Fruit fly (Drosophila melanogaster) whole organism, embryonic: ENCODE data around the gene Taf2.

ENCODE experiments used
- ATbp ChIP-seq: fragments of 200-800 bp; sonication (Bioruptor generic); optimal IDR thresholded peaks from 2 replicates; lab custom pipeline; 2017; ENCODE audit warnings: missing biosample characterization, mild to moderate bottlenecking, missing genetic modification characterization, missing genetic modification reagents
- Ada2b ChIP-seq: fragments of 200-800 bp; sonication (Bioruptor generic); IDR thresholded peaks from 2 replicates; pipeline ENCODE4 v1.3.6; 2022; ENCODE audit warnings: missing biosample characterization, missing genetic modification characterization
- CG10543 ChIP-seq: fragments of 200-800 bp; sonication (Bioruptor generic); optimal IDR thresholded peaks from 3 replicates; lab custom pipeline; 2017; ENCODE audit warnings: missing biosample characterization, mild to moderate bottlenecking, missing genetic modification characterization, moderate library complexity
- CG11398 ChIP-seq: fragments of 200-800 bp; sonication (Bioruptor generic); optimal IDR thresholded peaks from 2 replicates; lab custom pipeline; 2016; ENCODE audit warnings: missing biosample characterization, missing genetic modification characterization
- CG13624 ChIP-seq: fragments of 200-800 bp; sonication (Bioruptor generic); optimal IDR thresholded peaks from 2 replicates; lab custom pipeline; 2016; ENCODE audit warnings: missing biosample characterization, missing genetic modification characterization
- CG13894 ChIP-seq: fragments of 200-800 bp; sonication (Bioruptor generic); optimal IDR thresholded peaks from 3 replicates; lab custom pipeline; 2018; ENCODE audit warnings: missing biosample characterization, mild to moderate bottlenecking, missing genetic modification characterization, moderate library complexity
- CG14014 ChIP-seq: fragments of 200-800 bp; sonication (Bioruptor generic); IDR thresholded peaks from 2 replicates; pipeline ENCODE4 v1.3.6; 2022; ENCODE audit warnings: missing biosample characterization, missing genetic modification characterization
- CG14050 ChIP-seq: fragments of 200-800 bp; sonication (Bioruptor generic); IDR thresholded peaks from 3 replicates; pipeline ENCODE4 v1.3.6; 2022; ENCODE audit warnings: missing biosample characterization, missing genetic modification characterization
- CG14860 ChIP-seq: fragments of 200-800 bp; sonication (Bioruptor generic); IDR thresholded peaks from 3 replicates; pipeline ENCODE4 v1.3.6; 2022; ENCODE audit warnings: missing biosample characterization, missing genetic modification characterization; ENCODE audit not compliant: partially characterized antibody
- CG14965 ChIP-seq: fragments of 200-800 bp; sonication (Bioruptor generic); optimal IDR thresholded peaks from 2 replicates; lab custom pipeline; 2016; ENCODE audit warnings: missing biosample characterization, missing genetic modification characterization, borderline replicate concordance
- CG16779 ChIP-seq: fragments of 200-800 bp; sonication (Bioruptor generic); IDR thresholded peaks from 2 replicates; pipeline ENCODE4 v1.3.6; 2022; ENCODE audit warnings: missing biosample characterization, missing genetic modification characterization
- CG18599 ChIP-seq: fragments of 200-800 bp; sonication (Bioruptor generic); optimal IDR thresholded peaks from 3 replicates; lab custom pipeline; 2017; ENCODE audit warnings: missing biosample characterization, missing genetic modification characterization, mild to moderate bottlenecking, moderate library complexity, missing genetic modification reagents
- CG32532 ChIP-seq: fragments of 200-800 bp; sonication (Bioruptor generic); IDR thresholded peaks from 2 replicates; pipeline ENCODE4 v1.3.6; 2022; ENCODE audit warnings: missing biosample characterization, missing genetic modification characterization
- CG4707 ChIP-seq: fragments of 200-800 bp; sonication (Bioruptor generic); optimal IDR thresholded peaks from 2 replicates; lab custom pipeline; 2018; ENCODE audit warnings: missing biosample characterization, mild to moderate bottlenecking, missing genetic modification characterization, moderate library complexity
- CG5245 ChIP-seq: fragments of 200-800 bp; sonication (Bioruptor generic); optimal IDR thresholded peaks from 3 replicates; lab custom pipeline; 2016; ENCODE audit warnings: missing biosample characterization, missing genetic modification characterization
- CG7839 ChIP-seq: fragments of 200-800 bp; sonication (Bioruptor generic); optimal IDR thresholded peaks from 3 replicates; lab custom pipeline; 2018; ENCODE audit warnings: missing biosample characterization, mild to moderate bottlenecking, missing genetic modification characterization, moderate library complexity
- CG7928 ChIP-seq: fragments of 200-800 bp; sonication (Bioruptor generic); optimal IDR thresholded peaks from 2 replicates; lab custom pipeline; 2017; ENCODE audit warnings: missing biosample characterization, mild to moderate bottlenecking, missing genetic modification characterization
- Dip2 ChIP-seq: fragments of 200-800 bp; sonication (Bioruptor generic); IDR thresholded peaks from 2 replicates; pipeline ENCODE4 v1.3.6; 2022; ENCODE audit warnings: missing biosample characterization, missing genetic modification characterization
- Drgx ChIP-seq: fragments of 200-800 bp; sonication (Bioruptor generic); IDR thresholded peaks from 2 replicates; pipeline ENCODE4 v1.3.6; 2022; ENCODE audit warnings: missing biosample characterization, missing genetic modification characterization
- Ets97D ChIP-seq: fragments of 200-800 bp; sonication (Bioruptor generic); optimal IDR thresholded peaks from 3 replicates; lab custom pipeline; 2016; ENCODE audit warnings: missing biosample characterization, missing genetic modification characterization
- Lhr ChIP-seq: fragments of 200-800 bp; sonication (Bioruptor generic); optimal IDR thresholded peaks from 3 replicates; lab custom pipeline; 2017; ENCODE audit warnings: mild to moderate bottlenecking, missing biosample characterization, missing genetic modification reagents, missing genetic modification characterization
- Mad ChIP-seq: fragments of 200-800 bp; sonication (Bioruptor generic); optimal IDR thresholded peaks from 2 replicates; lab custom pipeline; 2016; ENCODE audit warnings: missing biosample characterization, missing genetic modification characterization
- Med ChIP-seq: fragments of 200-800 bp; sonication (Bioruptor generic); peaks from one replicate; lab custom pipeline; 2016; ENCODE audit warnings: missing biosample characterization, missing genetic modification characterization, mild to moderate bottlenecking, inconsistent platforms, moderate library complexity
- Rx ChIP-seq: fragments of 200-800 bp; sonication (Bioruptor generic); IDR thresholded peaks from 2 replicates; pipeline ENCODE4 v1.3.6; 2022; ENCODE audit warnings: missing biosample characterization, missing genetic modification characterization
- Scr ChIP-seq: fragments of 200-800 bp; sonication (Bioruptor generic); IDR thresholded peaks from 2 replicates; pipeline ENCODE4 v1.3.6; 2022; ENCODE audit warnings: missing biosample characterization, missing genetic modification characterization; ENCODE audit not compliant: partially characterized antibody
- Six4 ChIP-seq: fragments of 200-800 bp; sonication (Bioruptor generic); optimal IDR thresholded peaks from 2 replicates; lab custom pipeline; 2016; ENCODE audit warnings: missing biosample characterization, missing genetic modification characterization
- Sox102F ChIP-seq: fragments of 200-800 bp; sonication (Bioruptor generic); optimal IDR thresholded peaks from 2 replicates; lab custom pipeline; 2018; ENCODE audit warnings: missing biosample characterization, mild to moderate bottlenecking, missing genetic modification characterization, moderate library complexity
- Stat92E ChIP-seq, 3 experiments: fragments of >200 bp in 2 of 3; fragments of 200-800 bp in 1 of 3; sonication (Bioruptor generic) in 1 of 3; optimal IDR thresholded peaks; 2 replicates each; lab custom pipeline; 2017 to 2019; ENCODE audit warnings: missing biosample characterization in 3 of 3, missing genetic modification characterization in 3 of 3, mild to moderate bottlenecking in 1 of 3, moderate library complexity in 1 of 3
- Xbp1 ChIP-seq: fragments of 200-800 bp; sonication (Bioruptor generic); optimal IDR thresholded peaks from 3 replicates; lab custom pipeline; 2016; ENCODE audit warnings: missing biosample characterization, mild to moderate bottlenecking, missing genetic modification characterization
- aop ChIP-seq: fragments of 200-800 bp; sonication (Bioruptor generic); IDR thresholded peaks from 2 replicates; pipeline ENCODE4 v1.3.6; 2022; ENCODE audit warnings: missing biosample characterization, missing genetic modification characterization
- cato ChIP-seq: fragments of 200-800 bp; sonication (Bioruptor generic); optimal IDR thresholded peaks from 2 replicates; lab custom pipeline; 2016; ENCODE audit warnings: missing biosample characterization, missing genetic modification characterization, borderline replicate concordance
- chm ChIP-seq: fragments of 200-800 bp; sonication (Bioruptor generic); IDR thresholded peaks from 2 replicates; pipeline ENCODE4 v1.3.6; 2022; ENCODE audit warnings: missing biosample characterization, missing genetic modification characterization
- crol ChIP-seq: fragments of 200-800 bp; sonication (Bioruptor generic); IDR thresholded peaks from 2 replicates; pipeline ENCODE4 v1.3.6; 2022; ENCODE audit warnings: missing biosample characterization, missing genetic modification characterization
- crp ChIP-seq, 2 experiments: fragments of 200-800 bp; sonication (Bioruptor generic); optimal IDR thresholded peaks; 2 replicates in 1 of 2; 3 replicates in 1 of 2; lab custom pipeline; 2017; ENCODE audit warnings: missing biosample characterization in 2 of 2, missing genetic modification characterization in 2 of 2, mild to moderate bottlenecking in 1 of 2, moderate library complexity in 1 of 2
- dati ChIP-seq: fragments of 200-800 bp; sonication (Bioruptor generic); IDR thresholded peaks from 2 replicates; pipeline ENCODE4 v1.3.6; 2022; ENCODE audit warnings: missing biosample characterization, missing genetic modification characterization
- en ChIP-seq: fragments of 200-800 bp; sonication (Bioruptor generic); optimal IDR thresholded peaks from 2 replicates; lab custom pipeline; 2016; ENCODE audit warnings: missing biosample characterization, missing genetic modification characterization
- gem ChIP-seq: fragments of 200-800 bp; sonication (Bioruptor generic); optimal IDR thresholded peaks from 2 replicates; lab custom pipeline; 2019; ENCODE audit warnings: missing biosample characterization, mild to moderate bottlenecking, missing genetic modification characterization, moderate library complexity
- grn ChIP-seq: fragments of 200-800 bp; sonication (Bioruptor generic); optimal IDR thresholded peaks from 3 replicates; lab custom pipeline; 2017; ENCODE audit warnings: missing biosample characterization, missing genetic modification characterization
- h ChIP-seq: fragments of >200 bp; optimal IDR thresholded peaks from 2 replicates; lab custom pipeline; 2017
- ind ChIP-seq: fragments of 200-800 bp; sonication (Bioruptor generic); optimal IDR thresholded peaks from 3 replicates; lab custom pipeline; 2016; ENCODE audit warnings: missing biosample characterization, missing genetic modification characterization
- kni ChIP-seq: fragments of 200-800 bp; sonication (Bioruptor generic); optimal IDR thresholded peaks from 3 replicates; lab custom pipeline; 2017; ENCODE audit warnings: mild to moderate bottlenecking, missing biosample characterization, missing genetic modification reagents, missing genetic modification characterization
- lmd ChIP-seq: fragments of 200-800 bp; sonication (Bioruptor generic); IDR thresholded peaks from 2 replicates; pipeline ENCODE4 v1.3.6; 2022; ENCODE audit warnings: missing biosample characterization, missing genetic modification characterization
- mam ChIP-seq: fragments of 200-800 bp; sonication (Bioruptor generic); optimal IDR thresholded peaks from 3 replicates; lab custom pipeline; 2016; ENCODE audit warnings: missing biosample characterization, missing genetic modification characterization
- mirr ChIP-seq: fragments of 200-800 bp; sonication (Bioruptor generic); optimal IDR thresholded peaks from 3 replicates; lab custom pipeline; 2018; ENCODE audit warnings: missing biosample characterization, mild to moderate bottlenecking, missing genetic modification characterization
- org-1 ChIP-seq: fragments of 200-800 bp; sonication (Bioruptor generic); optimal IDR thresholded peaks from 2 replicates; lab custom pipeline; 2017; ENCODE audit warnings: missing biosample characterization, missing genetic modification characterization
- pum ChIP-seq: fragments of 200-800 bp; sonication (Bioruptor generic); optimal IDR thresholded peaks from 2 replicates; lab custom pipeline; 2016; ENCODE audit warnings: missing biosample characterization, missing genetic modification characterization
- rib ChIP-seq: fragments of 200-800 bp; sonication (Bioruptor generic); IDR thresholded peaks from 2 replicates; pipeline ENCODE4 v1.3.6; 2022; ENCODE audit warnings: missing biosample characterization, missing genetic modification characterization
- sima ChIP-seq: fragments of 200-800 bp; sonication (Bioruptor generic); optimal IDR thresholded peaks from 2 replicates; lab custom pipeline; 2016; ENCODE audit warnings: missing biosample characterization, missing genetic modification characterization
- tup ChIP-seq: fragments of 200-800 bp; sonication (Bioruptor generic); optimal IDR thresholded peaks from 2 replicates; lab custom pipeline; 2016; ENCODE audit warnings: missing biosample characterization, mild to moderate bottlenecking, missing genetic modification characterization, moderate library complexity
- vvl ChIP-seq: fragments of 200-800 bp; sonication (Bioruptor generic); IDR thresholded peaks from 2 replicates; pipeline ENCODE4 v1.3.6; 2022; ENCODE audit warnings: missing biosample characterization, missing genetic modification characterization
- zfh1 ChIP-seq: fragments of 200-800 bp; sonication (Bioruptor generic); IDR thresholded peaks from 3 replicates; pipeline ENCODE4 v1.3.6; 2022; ENCODE audit warnings: missing biosample characterization, missing genetic modification characterization

The Taf2 gene

dm6 chr3L:9847420-9847977, 41.0 kb downstream of the Taf2 start (continued):
- TF ChIP-seq zfh1 (no peak), Med (GFP tag; lab: Kevin White, UChicago) (peak; percentile 95), mam (peak; percentile 67), CG4707 (GFP tag; lab: Kevin White, UChicago) (no peak), Lhr (GFP tag; lab: Kevin White, UChicago) (no peak), h (lab: Kevin White, UChicago) (no peak), Rx (GFP tag; lab: Robert Waterston, UW) (no peak), kni (GFP tag; lab: Kevin White, UChicago) (no peak), CG32532 (GFP tag; lab: Robert Waterston, UW) (peak; percentile 71), Ada2b (GFP tag; lab: Robert Waterston, UW) (peak; percentile 53), gem (tag; lab: Kevin White, UChicago) (peak; percentile 65), mirr (peak; percentile 11), Mad (GFP tag; lab: Kevin White, UChicago) (no peak), CG14050 (GFP tag; lab: Robert Waterston, UW) (no peak), grn (GFP tag; lab: Kevin White, UChicago) (no peak), crol (no peak), CG14014 (GFP tag; lab: Robert Waterston, UW) (peak; percentile 77), CG16779 (0 out of 2 replicates have a peak, but pooled peaks have one; percentile 33), sima (no peak), Six4 (no peak), dati (GFP tag; lab: Robert Waterston, UW) (no peak), ind (GFP tag; lab: Kevin White, UChicago) (peak; percentile 58), Scr (no peak), rib (peak; percentile 81), en (no peak), CG5245 (GFP tag; lab: Kevin White, UChicago) (no peak), Xbp1 (peak; percentile 47), tup (GFP tag; lab: Kevin White, UChicago) (no peak), pum (peak; percentile 17), CG7839 (tag; lab: Kevin White, UChicago) (peak; percentile 57), CG7928 (GFP tag; lab: Kevin White, UChicago) (peak; percentile 39), Dip2 (GFP tag; lab: Robert Waterston, UW) (no peak), CG14860 (GFP tag; lab: Robert Waterston, UW) (no peak), lmd (peak; percentile 59; the same call in 1 of the 2 replicates), Ets97D (no peak), CG14965 (GFP tag; lab: Kevin White, UChicago) (no peak), Stat92E (GFP tag; optimal IDR thresholded peaks at IDR 0.05; lab: Kevin White, UChicago) (no peak), org-1 (GFP tag; lab: Kevin White, UChicago) (no peak), crp (GFP tag; optimal IDR thresholded peaks at IDR 0.05; lab: Kevin White, UChicago) (no peak), vvl (GFP tag; lab: Robert Waterston, UW) (peak; percentile 66), Sox102F (GFP tag; lab: Kevin White, UChicago) (peak; percentile 45), CG13624 (GFP tag; lab: Kevin White, UChicago) (peak; percentile 73), CG10543 (GFP tag; lab: Kevin White, UChicago) (no peak), ATbp (no peak), aop (GFP tag; lab: Robert Waterston, UW) (no peak), CG11398 (GFP tag; lab: Kevin White, UChicago) (no peak), CG13894 (tag; lab: Kevin White, UChicago) (peak; percentile 16), chm (no peak; the same call in 1 of the 2 replicates), Drgx (no peak), cato (GFP tag; lab: Kevin White, UChicago) (no peak), CG18599 (GFP tag; lab: Kevin White, UChicago) (peak; percentile 47)
